Fruit fly (Drosophila melanogaster) whole organism, pupa: Measurements from ENCODE around the gene inaE.

Experiments used
- CG10348 ChIP-seq: fragments of 200-800 bp; sonication (Bioruptor generic); IDR thresholded peaks from 2 replicates; pipeline ENCODE4 v1.3.6; 2022; ENCODE audit warnings: missing biosample characterization, missing genetic modification characterization
- CG12605 ChIP-seq: fragments of 200-800 bp; sonication (Bioruptor generic); IDR thresholded peaks from 2 replicates; pipeline ENCODE4 v1.3.6; 2022; ENCODE audit warnings: missing biosample characterization, missing genetic modification characterization
- CG13204 ChIP-seq: fragments of 200-800 bp; sonication (Bioruptor generic); optimal IDR thresholded peaks from 2 replicates; lab custom pipeline; 2018; ENCODE audit warnings: missing biosample characterization, mild to moderate bottlenecking, missing genetic modification characterization, moderate library complexity
- CG14655 ChIP-seq: fragments of 200-800 bp; sonication (Bioruptor generic); optimal IDR thresholded peaks from 3 replicates; lab custom pipeline; 2017; ENCODE audit warnings: mild to moderate bottlenecking, missing biosample characterization, missing genetic modification reagents, missing genetic modification characterization
- CG15710 ChIP-seq: fragments of 200-800 bp; sonication (Bioruptor generic); optimal IDR thresholded peaks from 2 replicates; lab custom pipeline; 2018; ENCODE audit warnings: missing biosample characterization, mild to moderate bottlenecking, missing genetic modification characterization, moderate library complexity
- CG17806 ChIP-seq: fragments of 200-800 bp; sonication (Bioruptor generic); optimal IDR thresholded peaks from 2 replicates; lab custom pipeline; 2018; ENCODE audit warnings: missing biosample characterization, mild to moderate bottlenecking, missing genetic modification characterization, moderate library complexity
- CG32121 ChIP-seq: fragments of 200-800 bp; sonication (Bioruptor generic); IDR thresholded peaks from 2 replicates; pipeline ENCODE4 v1.3.6; 2022; ENCODE audit warnings: missing biosample characterization, missing genetic modification characterization
- CG34367 ChIP-seq: fragments of 200-800 bp; sonication (Bioruptor generic); optimal IDR thresholded peaks from 2 replicates; lab custom pipeline; 2018; ENCODE audit warnings: missing biosample characterization, mild to moderate bottlenecking, missing genetic modification characterization
- CG4496 ChIP-seq: fragments of 200-800 bp; sonication (Bioruptor generic); IDR thresholded peaks from 3 replicates; pipeline ENCODE4 v1.3.6; 2022; ENCODE audit warnings: missing biosample characterization, missing genetic modification characterization
- CG8159 ChIP-seq: fragments of 200-800 bp; sonication (Bioruptor generic); optimal IDR thresholded peaks from 3 replicates; lab custom pipeline; 2018; ENCODE audit warnings: missing biosample characterization, mild to moderate bottlenecking, missing genetic modification characterization, moderate library complexity
- CG8301 ChIP-seq: fragments of 200-800 bp; sonication (Bioruptor generic); optimal IDR thresholded peaks from 2 replicates; lab custom pipeline; 2018; ENCODE audit warnings: missing biosample characterization, mild to moderate bottlenecking, missing genetic modification characterization
- CG9948 ChIP-seq: fragments of 200-800 bp; sonication (Bioruptor generic); optimal IDR thresholded peaks from 2 replicates; lab custom pipeline; 2018; ENCODE audit warnings: missing biosample characterization, mild to moderate bottlenecking, missing genetic modification characterization, moderate library complexity
- D1 ChIP-seq: fragments of 200-800 bp; sonication (Bioruptor generic); optimal IDR thresholded peaks from 2 replicates; lab custom pipeline; 2018; ENCODE audit warnings: missing biosample characterization, mild to moderate bottlenecking, missing genetic modification characterization, moderate library complexity
- EcR ChIP-seq: fragments of 200-800 bp; sonication (Bioruptor generic); optimal IDR thresholded peaks from 3 replicates; lab custom pipeline; 2019; ENCODE audit warnings: missing biosample characterization, missing genetic modification characterization, mild to moderate bottlenecking, moderate library complexity, missing genetic modification reagents
- Ets98B ChIP-seq: fragments of 200-800 bp; sonication (Bioruptor generic); IDR thresholded peaks from 2 replicates; pipeline ENCODE4 v1.3.6; 2022; ENCODE audit warnings: missing biosample characterization, missing genetic modification characterization
- Pif1A ChIP-seq: fragments of 200-800 bp; sonication (Bioruptor generic); optimal IDR thresholded peaks from 3 replicates; lab custom pipeline; 2016; ENCODE audit warnings: missing biosample characterization, missing genetic modification characterization
- Pif1B ChIP-seq: fragments of 200-800 bp; sonication (Bioruptor generic); optimal IDR thresholded peaks from 3 replicates; lab custom pipeline; 2016; ENCODE audit warnings: missing biosample characterization, missing genetic modification characterization
- Snoo ChIP-seq: fragments of 200-800 bp; sonication (Bioruptor generic); optimal IDR thresholded peaks from 3 replicates; lab custom pipeline; 2017; ENCODE audit warnings: missing biosample characterization, mild to moderate bottlenecking, missing genetic modification characterization, inconsistent platforms
- fd96Ca ChIP-seq: fragments of 200-800 bp; sonication (Bioruptor generic); IDR thresholded peaks from 3 replicates; pipeline ENCODE4 v1.3.6; 2022; ENCODE audit warnings: missing biosample characterization, missing genetic modification characterization
- gl ChIP-seq: fragments of 200-800 bp; sonication (Bioruptor generic); optimal IDR thresholded peaks from 2 replicates; lab custom pipeline; 2018; ENCODE audit warnings: missing biosample characterization, mild to moderate bottlenecking, missing genetic modification characterization
- rn ChIP-seq: fragments of 200-800 bp; sonication (Bioruptor generic); IDR thresholded peaks from 2 replicates; pipeline ENCODE4 v1.3.6; 2022; ENCODE audit warnings: missing biosample characterization, missing genetic modification characterization

The inaE gene

dm6 chrX:13747635-13748467, 35.7 kb upstream of the inaE start:
- TF ChIP-seq CG9948 (tag; lab: Kevin White, UChicago) (peak; percentile 30), gl (no peak), rn (GFP tag; lab: Robert Waterston, UW) (no peak), CG10348 (GFP tag; lab: Robert Waterston, UW) (no peak), CG17806 (tag; lab: Kevin White, UChicago) (peak; percentile 42), CG8159 (tag; lab: Kevin White, UChicago) (no peak), Pif1A (GFP tag; lab: Kevin White, UChicago) (peak; percentile 67), Ets98B (GFP tag; lab: Robert Waterston, UW) (peak; percentile 22), D1 (tag; lab: Kevin White, UChicago) (no peak), CG34367 (tag; lab: Kevin White, UChicago) (peak; percentile 33), CG15710 (tag; lab: Kevin White, UChicago) (peak; percentile 51), CG12605 (GFP tag; lab: Robert Waterston, UW) (peak; percentile 20; the same call in 1 of the 2 replicates), EcR (GFP tag; lab: Kevin White, UChicago) (peak; percentile 91), Pif1B (GFP tag; lab: Kevin White, UChicago) (peak; percentile 58), fd96Ca (GFP tag; lab: Robert Waterston, UW) (no peak; the same call in 1 of the 3 replicates), CG32121 (GFP tag; lab: Robert Waterston, UW) (peak; percentile 66), CG8301 (tag; lab: Kevin White, UChicago) (peak; percentile 61), CG4496 (GFP tag; lab: Robert Waterston, UW) (peak; percentile 68), CG14655 (GFP tag; lab: Kevin White, UChicago) (peak; percentile 81), CG13204 (no peak), Snoo (tag; lab: Kevin White, UChicago) (no peak)

- TF ChIP-seq fd96Ca (GFP tag; lab: Robert Waterston, UW) (peak; percentile 68), gl (no peak), CG8301 (tag; lab: Kevin White, UChicago) (peak; percentile 51), CG10348 (GFP tag; lab: Robert Waterston, UW) (no peak), CG32121 (GFP tag; lab: Robert Waterston, UW) (peak; percentile 44), EcR (GFP tag; lab: Kevin White, UChicago) (no peak), Snoo (tag; lab: Kevin White, UChicago) (peak; percentile 1), Pif1A (GFP tag; lab: Kevin White, UChicago) (peak; percentile 36), CG8159 (tag; lab: Kevin White, UChicago) (peak; percentile 29), CG15710 (tag; lab: Kevin White, UChicago) (peak; percentile 34), CG13204 (no peak), CG34367 (tag; lab: Kevin White, UChicago) (no peak), CG12605 (GFP tag; lab: Robert Waterston, UW) (peak; percentile 40; the same call in 1 of the 2 replicates), CG17806 (tag; lab: Kevin White, UChicago) (no peak), Pif1B (GFP tag; lab: Kevin White, UChicago) (no peak), CG4496 (GFP tag; lab: Robert Waterston, UW) (peak; percentile 58), CG14655 (GFP tag; lab: Kevin White, UChicago) (peak; percentile 54), rn (GFP tag; lab: Robert Waterston, UW) (no peak), CG9948 (tag; lab: Kevin White, UChicago) (no peak), Ets98B (GFP tag; lab: Robert Waterston, UW) (peak; percentile 52; the same call in 1 of the 2 replicates), D1 (tag; lab: Kevin White, UChicago) (peak; percentile 29)
Observed at dm6 chrX:13748906-13749872, 34.3 kb upstream of the inaE start.

- no peak for TF ChIP-seq CG4496 (GFP tag; lab: Robert Waterston, UW)
- 0 out of 2 replicates have a peak, but pooled peaks have one; percentile 18 for TF ChIP-seq Ets98B (GFP tag; lab: Robert Waterston, UW)
- no peak for TF ChIP-seq rn (GFP tag; lab: Robert Waterston, UW)
- TF ChIP-seq Snoo (tag; lab: Kevin White, UChicago) = no peak
- TF ChIP-seq CG13204 = no peak
- TF ChIP-seq CG14655 (GFP tag; lab: Kevin White, UChicago) = no peak
- no peak for TF ChIP-seq CG8159 (tag; lab: Kevin White, UChicago)
Observed at dm6 chrX:13749873-13750241, 33.7 kb upstream of the inaE start.

- TF ChIP-seq CG32121 (GFP tag; lab: Robert Waterston, UW) = no peak
- no peak for TF ChIP-seq CG15710 (tag; lab: Kevin White, UChicago)
- no peak for TF ChIP-seq Pif1B (GFP tag; lab: Kevin White, UChicago)
- TF ChIP-seq EcR (GFP tag; lab: Kevin White, UChicago) = no peak
- TF ChIP-seq CG14655 (GFP tag; lab: Kevin White, UChicago) = no peak
- TF ChIP-seq CG10348 (GFP tag; lab: Robert Waterston, UW) = no peak
- TF ChIP-seq Ets98B (GFP tag; lab: Robert Waterston, UW) = no peak
- TF ChIP-seq rn (GFP tag; lab: Robert Waterston, UW) = no peak
- TF ChIP-seq CG8159 (tag; lab: Kevin White, UChicago) = no peak
- TF ChIP-seq CG34367 (tag; lab: Kevin White, UChicago) = no peak
- TF ChIP-seq CG13204 = no peak
- no peak for TF ChIP-seq gl
- TF ChIP-seq fd96Ca (GFP tag; lab: Robert Waterston, UW) = no peak
- TF ChIP-seq Pif1A (GFP tag; lab: Kevin White, UChicago) = no peak
- TF ChIP-seq CG8301 (tag; lab: Kevin White, UChicago) = no peak
- TF ChIP-seq CG17806 (tag; lab: Kevin White, UChicago) = no peak
- no peak for TF ChIP-seq CG9948 (tag; lab: Kevin White, UChicago)
- no peak for TF ChIP-seq CG12605 (GFP tag; lab: Robert Waterston, UW)
Observed at dm6 chrX:13752543-13753046, 30.9 kb upstream of the inaE start.
